Worm (Caenorhabditis elegans) whole organism, early embryonic: ENCODE data around the gene F07E5.8.

Experiments used
- B0310.2 ChIP-seq: sonication (generic microtip); optimal IDR thresholded peaks from 2 replicates; lab custom pipeline; 2016; ENCODE audit warnings: mild to moderate bottlenecking, missing genetic modification characterization, missing compliant biosample characterization
- ama-1 ChIP-seq: fragments of 150-350 bp; optimal IDR thresholded peaks from 2 replicates; lab custom pipeline; 2014
- ceh-13 ChIP-seq: fragments of 200-800 bp; sonication (Bioruptor generic); optimal IDR thresholded peaks from 2 replicates; lab custom pipeline; 2018; ENCODE audit warnings: mild to moderate bottlenecking, missing genetic modification characterization, missing compliant biosample characterization
- ets-7 ChIP-seq: sonication (generic microtip); optimal IDR thresholded peaks from 2 replicates; lab custom pipeline; 2016; ENCODE audit warnings: missing genotype, missing genetic modification characterization, missing compliant biosample characterization
- hmbx-1 ChIP-seq: sonication (generic microtip); optimal IDR thresholded peaks from 2 replicates; lab custom pipeline; 2016; ENCODE audit warnings: mild to moderate bottlenecking, missing genetic modification characterization, missing compliant biosample characterization
- scrt-1 ChIP-seq: fragments of 200-800 bp; sonication (Bioruptor generic); IDR thresholded peaks from 2 replicates; pipeline ENCODE4 v1.3.6; 2022; ENCODE audit warnings: missing genetic modification characterization, missing compliant biosample characterization
- sea-1 ChIP-seq: fragments of 200-800 bp; sonication (Bioruptor generic); conservative IDR thresholded peaks from 2 replicates; pipeline ENCODE4 v1.3.6; 2022; ENCODE audit warnings: missing genetic modification characterization, missing compliant biosample characterization

ce11 chrII:2045505-2045904 is 29.9 kb downstream of the F07E5.8 start, which contains the start of gene bath-24:
- TF ChIP-seq scrt-1 (GFP tag; lab: Robert Waterston, UW) (no peak), ama-1 (lab: Kevin White, UChicago) (no peak), sea-1 (GFP tag; lab: Robert Waterston, UW) (no peak), hmbx-1 (no peak), ets-7 (tag; lab: Kevin White, UChicago) (no peak), ceh-13 (GFP tag; lab: Kevin White, UChicago) (no peak), B0310.2 (no peak)
